Worm (Caenorhabditis elegans): ENCODE data around the gene Y14H12A.2.

The Y14H12A.2 gene

DNA sequence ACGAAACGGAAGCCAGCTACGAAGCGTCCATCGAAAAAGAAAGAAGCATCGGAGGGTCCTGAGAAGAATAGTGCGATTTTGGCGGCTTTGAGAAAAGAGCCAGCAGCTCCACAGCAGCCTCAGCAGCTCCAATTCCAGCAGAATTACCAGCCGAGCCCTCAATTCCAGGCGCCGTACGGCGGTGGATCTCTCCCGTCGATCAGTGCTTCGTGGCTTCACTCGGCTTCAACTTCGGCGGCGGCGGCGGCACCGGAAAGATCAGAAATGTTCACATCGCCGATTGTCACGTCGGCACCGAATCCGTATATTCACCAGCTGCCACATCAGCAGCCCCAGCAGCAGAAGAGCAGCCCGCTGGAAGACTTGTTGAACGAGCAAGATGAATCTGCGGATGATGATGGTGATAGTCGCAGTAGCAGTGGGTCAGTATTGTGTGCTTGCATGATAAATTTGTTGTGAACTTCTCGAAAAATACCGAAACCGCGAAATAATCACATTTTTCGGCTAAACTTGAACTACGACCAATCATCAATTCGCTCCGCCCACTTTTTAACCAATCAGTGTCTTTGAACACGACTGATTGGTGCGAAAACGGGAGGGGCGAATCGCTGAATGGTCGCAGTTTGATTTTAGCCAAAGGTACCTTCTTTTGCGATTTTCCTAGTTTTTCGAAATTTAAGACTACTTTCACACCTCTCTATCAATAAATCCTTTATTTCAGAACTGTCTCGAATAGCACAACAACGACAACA is 23.6 kb downstream of the Y14H12A.2 start:
- no peak for TF ChIP-seq ztf-11 (tag; optimal IDR thresholded peaks at IDR 0.05)
- TF ChIP-seq snpc-4 (tag; optimal IDR thresholded peaks at IDR 0.05) = no peak
- TF ChIP-seq snu-23 (GFP tag; optimal IDR thresholded peaks at IDR 0.05) = no peak
- no peak for TF ChIP-seq ces-1 (GFP tag; optimal IDR thresholded peaks at IDR 0.05)
- no peak for TF ChIP-seq ceh-90 (tag; optimal IDR thresholded peaks at IDR 0.05)
- no peak for TF ChIP-seq sox-4 (tag; optimal IDR thresholded peaks at IDR 0.05)
- TF ChIP-seq lin-14 (GFP tag; optimal IDR thresholded peaks at IDR 0.05) = no peak
- no peak for TF ChIP-seq nhr-47 (tag; optimal IDR thresholded peaks at IDR 0.05)
- no peak for TF ChIP-seq ceh-63 (GFP tag; optimal IDR thresholded peaks at IDR 0.05)
- no peak for TF ChIP-seq lin-15B (tag; optimal IDR thresholded peaks at IDR 0.05)
- no peak for TF ChIP-seq lir-3 (tag; optimal IDR thresholded peaks at IDR 0.05; ENCODE audit: poor library complexity)
- no peak for TF ChIP-seq zag-1 (tag; optimal IDR thresholded peaks at IDR 0.05)
- TF ChIP-seq lsy-2 (tag; optimal IDR thresholded peaks at IDR 0.05) = no peak
- TF ChIP-seq Y116A8C.19 (tag; optimal IDR thresholded peaks at IDR 0.05; ENCODE audit: borderline replicate concordance) = no peak
- TF ChIP-seq ceh-8 (GFP tag; optimal IDR thresholded peaks at IDR 0.05) = no peak

DNA sequence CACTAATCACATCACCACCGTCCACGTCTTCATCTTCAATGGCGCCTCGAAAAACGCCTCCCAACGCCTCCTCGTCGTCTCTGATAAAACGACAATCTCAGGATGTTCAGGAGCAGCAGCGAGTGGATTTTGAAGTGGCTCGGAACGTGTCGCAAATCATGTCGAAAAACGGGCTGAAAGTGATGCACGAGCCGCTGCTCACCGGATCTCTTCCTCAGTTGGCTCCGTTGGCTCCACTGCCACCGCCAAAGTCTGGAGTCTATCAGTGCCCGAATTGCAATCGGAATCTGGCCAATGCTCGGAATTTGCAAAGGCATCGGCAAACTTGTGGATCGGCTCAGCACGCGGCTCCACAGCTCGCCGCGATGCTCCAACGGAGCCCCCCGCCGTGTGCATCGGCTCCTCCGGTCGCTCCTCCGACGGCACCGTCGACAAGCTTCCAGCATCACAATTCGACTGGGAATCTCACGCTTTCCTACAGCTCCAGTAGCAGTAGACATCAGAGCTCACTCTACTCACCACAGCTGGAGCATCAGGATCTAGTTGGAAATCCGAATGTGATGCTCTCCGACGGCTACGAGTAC is 25.1 kb downstream of the Y14H12A.2 start:
- TF ChIP-seq unc-130 (tag; optimal IDR thresholded peaks at IDR 0.05) = no peak
- no peak for TF ChIP-seq hlh-17 (GFP tag; optimal IDR thresholded peaks at IDR 0.05; ENCODE audit: borderline replicate concordance)
- TF ChIP-seq lin-39 (tag; optimal IDR thresholded peaks at IDR 0.05) = no peak
- TF ChIP-seq blmp-1 (tag; optimal IDR thresholded peaks at IDR 0.05) = no peak
- no peak for TF ChIP-seq isw-1 (GFP tag; IDR thresholded peaks at IDR 0.05)
- no peak for TF ChIP-seq nhr-12 (tag; optimal IDR thresholded peaks at IDR 0.05)
- TF ChIP-seq lin-14 (GFP tag; optimal IDR thresholded peaks at IDR 0.05) = no peak
- TF ChIP-seq unc-62 (GFP tag; optimal IDR thresholded peaks at IDR 0.05) = no peak
- no peak for TF ChIP-seq ama-1 (optimal IDR thresholded peaks at IDR 0.05)
- TF ChIP-seq nhr-71 (tag; optimal IDR thresholded peaks at IDR 0.05) = no peak
- TF ChIP-seq fkh-8 (tag; optimal IDR thresholded peaks at IDR 0.05) = no peak
- TF ChIP-seq mep-1 (tag; optimal IDR thresholded peaks at IDR 0.05) = no peak
- TF ChIP-seq lin-35 (GFP tag; optimal IDR thresholded peaks at IDR 0.05) = no peak
- no peak for TF ChIP-seq hpl-2 (GFP tag; optimal IDR thresholded peaks at IDR 0.05)
- no peak for TF ChIP-seq lsy-2 (tag; optimal IDR thresholded peaks at IDR 0.05)
- no peak for TF ChIP-seq tbx-2 (tag; optimal IDR thresholded peaks at IDR 0.05)
- TF ChIP-seq elt-3 (tag; optimal IDR thresholded peaks at IDR 0.05) = no peak

DNA sequence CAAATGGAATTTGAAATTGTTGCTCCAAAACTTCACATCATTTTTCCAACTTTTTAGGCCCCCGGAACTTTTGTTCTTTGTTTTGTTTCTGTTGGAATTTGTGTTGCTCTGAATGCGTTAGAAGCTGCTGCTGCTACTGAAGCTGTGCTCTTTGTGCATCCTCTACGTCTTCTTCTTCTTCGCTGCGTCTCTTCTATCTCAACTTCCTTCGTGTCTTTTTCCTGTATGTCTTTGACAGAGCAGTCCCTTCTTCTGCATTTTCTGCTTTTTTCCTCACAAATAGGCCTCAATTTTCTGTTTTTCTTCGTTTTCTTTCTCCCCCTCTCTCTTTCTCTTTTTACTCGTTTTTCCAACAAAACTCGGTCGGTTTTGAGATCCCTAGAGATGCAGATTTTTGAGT is 28.2 kb downstream of the Y14H12A.2 start:
- peak; percentile 27 for TF ChIP-seq fkh-10 (GFP tag; optimal IDR thresholded peaks at IDR 0.05)
- TF ChIP-seq lin-14 (GFP tag; optimal IDR thresholded peaks at IDR 0.05) = peak; percentile 58
- no peak for TF ChIP-seq tbx-2 (tag; optimal IDR thresholded peaks at IDR 0.05)
- no peak for TF ChIP-seq ama-1 (optimal IDR thresholded peaks at IDR 0.05)
- TF ChIP-seq isw-1 (GFP tag; IDR thresholded peaks at IDR 0.05) = no peak
- peak in 1 of 3 experiments; percentile 14 for TF ChIP-seq ceh-82 (tag; optimal IDR thresholded peaks at IDR 0.05)

DNA sequence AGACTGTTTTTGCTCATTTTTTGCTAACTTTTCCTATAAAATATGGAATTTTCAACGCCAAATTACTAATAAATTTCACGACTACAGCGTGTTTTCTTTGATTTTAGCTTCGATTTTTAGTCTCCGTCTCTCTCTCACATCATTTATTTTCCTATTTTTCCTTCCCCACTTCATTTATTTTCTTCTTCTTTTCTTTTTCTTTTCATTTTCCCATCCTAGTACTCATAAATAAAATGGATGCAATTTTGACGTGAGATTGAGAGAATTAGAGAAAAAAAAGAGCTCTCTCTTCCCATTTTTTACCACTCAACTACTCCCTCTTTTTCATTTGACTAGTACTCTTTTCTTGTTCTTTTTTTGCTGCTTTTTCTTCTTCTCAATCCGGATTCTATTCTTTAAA is 29.2 kb downstream of the Y14H12A.2 start:
- peak; percentile 80 for TF ChIP-seq lin-14 (GFP tag; optimal IDR thresholded peaks at IDR 0.05)
- TF ChIP-seq nhr-20 (tag; optimal IDR thresholded peaks at IDR 0.05) = no peak
- TF ChIP-seq swsn-7 (tag; optimal IDR thresholded peaks at IDR 0.05) = peak; percentile 9
- no peak for TF ChIP-seq unc-62 (GFP tag; optimal IDR thresholded peaks at IDR 0.05)
- TF ChIP-seq lsy-2 (tag; optimal IDR thresholded peaks at IDR 0.05) = peak in 1 of 2 experiments; percentile 52
- TF ChIP-seq sup-37 (GFP tag; optimal IDR thresholded peaks at IDR 0.05) = no peak
- TF ChIP-seq alr-1 (tag; optimal IDR thresholded peaks at IDR 0.05; ENCODE audit: borderline replicate concordance) = no peak
- TF ChIP-seq efl-1 (optimal IDR thresholded peaks at IDR 0.05) = peak; percentile 24 to 31
- TF ChIP-seq efl-1 (GFP tag; optimal IDR thresholded peaks at IDR 0.05 in 1 of 2) = no peak
- TF ChIP-seq nhr-71 (tag; optimal IDR thresholded peaks at IDR 0.05) = peak; percentile 26
- TF ChIP-seq ceh-82 (tag; optimal IDR thresholded peaks at IDR 0.05) = peak in 1 of 3 experiments; percentile 24
- no peak for TF ChIP-seq lin-13 (GFP tag; optimal IDR thresholded peaks at IDR 0.05)
- TF ChIP-seq skn-1 (tag; optimal IDR thresholded peaks at IDR 0.05) = no peak
- TF ChIP-seq zag-1 (tag; optimal IDR thresholded peaks at IDR 0.05) = peak; percentile 74
- TF ChIP-seq sox-4 (tag; optimal IDR thresholded peaks at IDR 0.05) = no peak
- TF ChIP-seq snu-23 (GFP tag; optimal IDR thresholded peaks at IDR 0.05) = peak; percentile 7
- TF ChIP-seq fkh-10 (GFP tag; optimal IDR thresholded peaks at IDR 0.05) = peak; percentile 53
- TF ChIP-seq nhr-237 (tag; optimal IDR thresholded peaks at IDR 0.05) = no peak
- no peak for TF ChIP-seq sptf-1 (tag; optimal IDR thresholded peaks at IDR 0.05)
- TF ChIP-seq vab-15 (tag; optimal IDR thresholded peaks at IDR 0.05) = no peak
- no peak for TF ChIP-seq egl-13 (tag; optimal IDR thresholded peaks at IDR 0.05)
- peak; percentile 1 for TF ChIP-seq tbx-2 (tag; optimal IDR thresholded peaks at IDR 0.05)
- TF ChIP-seq pqm-1 (tag; optimal IDR thresholded peaks at IDR 0.05) = no peak
- TF ChIP-seq hpl-2 (GFP tag; optimal IDR thresholded peaks at IDR 0.05) = no peak
